Worm (Caenorhabditis elegans) whole organism, L4 larva: ENCODE data around the gene cya-2.
"Not testable (repeated sequence)": the region's sequence is repeated elsewhere in the genome, so short reads cannot be mapped to it uniquely, and the experiment has no call there.

Experiments used
- F10B5.3 ChIP-seq: sonication (generic microtip); optimal IDR thresholded peaks from 2 replicates; lab custom pipeline; 2016; ENCODE audit warnings: mild to moderate bottlenecking, missing genetic modification characterization, missing compliant biosample characterization
- F49E8.2 ChIP-seq: sonication (generic microtip); optimal IDR thresholded peaks from 2 replicates; lab custom pipeline; 2016; ENCODE audit warnings: missing compliant biosample characterization, mild to moderate bottlenecking, missing genetic modification characterization, borderline replicate concordance
- ama-1 ChIP-seq: fragments of 150-350 bp; optimal IDR thresholded peaks from 2 replicates; lab custom pipeline; 2014; ENCODE audit warnings: inconsistent platforms, mixed read lengths
- attf-4 ChIP-seq: sonication (generic microtip); optimal IDR thresholded peaks from 3 replicates; lab custom pipeline; 2017; ENCODE audit warnings: missing biosample characterization, missing genetic modification characterization
- ceh-28 ChIP-seq: fragments of 150-350 bp; optimal IDR thresholded peaks from 2 replicates; lab custom pipeline; 2014; ENCODE audit warnings: missing biosample characterization, missing genetic modification reagents, missing genetic modification characterization
- dmd-6 ChIP-seq: fragments of 200-800 bp; sonication (Bioruptor generic); IDR thresholded peaks from 2 replicates; pipeline ENCODE4 v1.3.6; 2022; ENCODE audit warnings: missing genetic modification reagents, missing genetic modification characterization, missing compliant biosample characterization
- fos-1 ChIP-seq: fragments of 150-350 bp; optimal IDR thresholded peaks from 2 replicates; lab custom pipeline; 2014; ENCODE audit warnings: missing biosample characterization, missing genetic modification characterization
- lin-39 ChIP-seq: fragments of 150-350 bp; optimal IDR thresholded peaks from 2 replicates; lab custom pipeline; 2014; ENCODE audit warnings: missing biosample characterization, missing genetic modification reagents, missing genetic modification characterization
- lsy-2 ChIP-seq, 2 experiments: fragments of 150-350 bp in 1 of 2; sonication (generic microtip) in 1 of 2; optimal IDR thresholded peaks; 2 replicates each; lab custom pipeline; 2014 to 2017; ENCODE audit warnings: missing biosample characterization in 2 of 2, missing genetic modification characterization in 2 of 2
- nhr-11 ChIP-seq: fragments of 150-350 bp; optimal IDR thresholded peaks from 2 replicates; lab custom pipeline; 2014; ENCODE audit warnings: missing biosample characterization, missing genetic modification characterization
- pqm-1 ChIP-seq: sonication (generic microtip); optimal IDR thresholded peaks from 2 replicates; lab custom pipeline; 2017; ENCODE audit warnings: missing biosample characterization, missing genetic modification characterization
- zag-1 ChIP-seq: fragments of 150-350 bp; optimal IDR thresholded peaks from 2 replicates; lab custom pipeline; 2014; ENCODE audit warnings: missing biosample characterization, missing genetic modification characterization
- zip-11 ChIP-seq: fragments of 200-800 bp; sonication (Bioruptor generic); IDR thresholded peaks from 2 replicates; pipeline ENCODE4 v1.3.6; 2022; ENCODE audit warnings: missing genetic modification characterization, missing compliant biosample characterization

DNA sequence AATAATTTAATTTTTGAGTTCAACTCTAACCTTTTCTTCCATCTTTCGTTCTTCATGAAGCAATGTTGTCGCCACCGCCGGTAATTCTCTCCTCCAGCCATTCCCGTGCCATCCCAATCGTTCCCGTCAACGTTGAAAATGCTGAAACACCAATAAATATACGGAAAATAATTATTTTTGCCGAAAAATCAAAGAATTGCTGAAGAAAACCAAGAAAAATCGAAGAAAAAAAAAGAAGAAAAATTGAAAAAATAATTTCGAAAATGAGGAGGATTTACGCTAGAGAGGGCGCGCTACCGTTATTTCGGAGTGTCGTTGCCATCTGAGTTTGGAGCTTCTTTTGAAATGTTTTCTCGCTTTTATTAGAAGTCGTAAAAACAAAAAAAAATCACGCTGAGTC lies at the start of gene cya-2:
- TF ChIP-seq lin-39 (tag; lab: Kevin White, UChicago); F10B5.3 (tag; lab: Kevin White, UChicago); F49E8.2 (tag; lab: Kevin White, UChicago); zip-11 (GFP tag; lab: Robert Waterston, UW); pqm-1; lsy-2 (tag; optimal IDR thresholded peaks at IDR 0.05; lab: Kevin White, UChicago); nhr-11 (tag; lab: Kevin White, UChicago); attf-4 (tag; lab: Kevin White, UChicago); zag-1 (tag; lab: Kevin White, UChicago); ama-1; ceh-28; dmd-6; fos-1 (tag; lab: Kevin White, UChicago): not testable (repeated sequence)
